Fruit fly (Drosophila melanogaster): ENCODE data around the gene St2.

dm6 chr3R:9287710-9288109 lies 36.1 kb downstream of the St2 start:
- no peak for TF ChIP-seq CG17806 (tag; optimal IDR thresholded peaks at IDR 0.05)
- no peak for TF ChIP-seq CG8159 (tag; optimal IDR thresholded peaks at IDR 0.05)
- TF ChIP-seq CG10348 (GFP tag; IDR thresholded peaks at IDR 0.05): no peak
- TF ChIP-seq Snoo (tag; optimal IDR thresholded peaks at IDR 0.05): no peak
- TF ChIP-seq CG34367 (tag; optimal IDR thresholded peaks at IDR 0.05): no peak
- TF ChIP-seq CG12605 (GFP tag; IDR thresholded peaks at IDR 0.05): no peak
- TF ChIP-seq EcR (GFP tag; optimal IDR thresholded peaks at IDR 0.05): no peak
